Fruit fly (Drosophila melanogaster) S2 (cell line): ENCODE measurements around the gene CG5112.

Experiments
- CG8478 ChIP-seq: fragments of >200 bp; optimal IDR thresholded peaks from 2 replicates; lab custom pipeline; 2018
- CTCF ChIP-seq, 2 experiments: fragments of >200 bp; optimal IDR thresholded peaks; 2 replicates each; lab custom pipeline; 2018

Gene CG5112

dm6 chr3R:25466166-25466565 lies 25.1 kb upstream of the CG5112 start:
- TF ChIP-seq CTCF (optimal IDR thresholded peaks at IDR 0.05; lab: Kevin White, UChicago), result no peak
- no peak for TF ChIP-seq CG8478 (lab: Kevin White, UChicago)

dm6 chr3R:25471853-25472634 lies 19.2 kb upstream of the CG5112 start:
- no peak for TF ChIP-seq CTCF (optimal IDR thresholded peaks at IDR 0.05; lab: Kevin White, UChicago)
- TF ChIP-seq CG8478 (lab: Kevin White, UChicago), result no peak

dm6 chr3R:25472635-25473552 lies 18.4 kb upstream of the CG5112 start, which contains the start of the genes Fur1 and Vps33B:
Fur1 (minus strand) TSS chr3R:25473058.
Vps33B (plus strand) TSS chr3R:25473490.
- TF ChIP-seq CTCF (optimal IDR thresholded peaks at IDR 0.05; lab: Kevin White, UChicago) (peak in 1 of 2 experiments; percentile 5), CG8478 (lab: Kevin White, UChicago) (no peak)

dm6 chr3R:25476744-25477143 lies 14.5 kb upstream of the CG5112 start, which contains the start of the genes CG4553 and MED28:
CG4553 (minus strand) TSS chr3R:25476915.
MED28 (plus strand) TSS chr3R:25477003.
- TF ChIP-seq CTCF (optimal IDR thresholded peaks at IDR 0.05; lab: Kevin White, UChicago) (no peak), CG8478 (lab: Kevin White, UChicago) (no peak)

dm6 chr3R:25482463-25483173 lies 8.6 kb upstream of the CG5112 start, which contains the start of the genes XNP, CG42488 and CG5116:
XNP (minus strand) TSS chr3R:25482834.
CG42488 (plus strand) TSS chr3R:25483098.
CG5116 (plus strand) TSS chr3R:25483098.
- no peak for TF ChIP-seq CG8478 (lab: Kevin White, UChicago)
- no peak for TF ChIP-seq CTCF (optimal IDR thresholded peaks at IDR 0.05; lab: Kevin White, UChicago)

dm6 chr3R:25489116-25489515 lies 2.1 kb upstream of the CG5112 start:
- TF ChIP-seq CG8478 (lab: Kevin White, UChicago), result no peak
- TF ChIP-seq CTCF (optimal IDR thresholded peaks at IDR 0.05; lab: Kevin White, UChicago), result no peak

- no peak for TF ChIP-seq CTCF (optimal IDR thresholded peaks at IDR 0.05; lab: Kevin White, UChicago)
- TF ChIP-seq CG8478 (lab: Kevin White, UChicago), result no peak
Observed at dm6 chr3R:25489685-25490084, 1.6 kb upstream of the CG5112 start.

dm6 chr3R:25490375-25490774 lies 885 bp upstream of the CG5112 start:
- no peak for TF ChIP-seq CG8478 (lab: Kevin White, UChicago)
- no peak for TF ChIP-seq CTCF (optimal IDR thresholded peaks at IDR 0.05; lab: Kevin White, UChicago)

dm6 chr3R:25493294-25494187 lies 2.3 kb downstream of the CG5112 start:
- TF ChIP-seq CG8478 (lab: Kevin White, UChicago) (no peak), CTCF (optimal IDR thresholded peaks at IDR 0.05; lab: Kevin White, UChicago) (no peak)

- TF ChIP-seq CTCF (optimal IDR thresholded peaks at IDR 0.05; lab: Kevin White, UChicago) (no peak), CG8478 (lab: Kevin White, UChicago) (no peak)
Observed at dm6 chr3R:25495072-25495471, 3.8 kb downstream of the CG5112 start, which contains the start of gene CG33494. CG33494 (minus strand) TSS chr3R:25495161.

dm6 chr3R:25495753-25496152 lies 4.5 kb downstream of the CG5112 start:
- TF ChIP-seq CTCF (optimal IDR thresholded peaks at IDR 0.05; lab: Kevin White, UChicago) (no peak), CG8478 (lab: Kevin White, UChicago) (no peak)

- TF ChIP-seq CG8478 (lab: Kevin White, UChicago) (no peak), CTCF (optimal IDR thresholded peaks at IDR 0.05; lab: Kevin White, UChicago) (no peak)
Observed at dm6 chr3R:25504891-25505290, 13.6 kb downstream of the CG5112 start, which contains the start of gene CG5107. CG5107 (plus strand) TSS chr3R:25505191.

dm6 chr3R:25505975-25506374 lies 14.7 kb downstream of the CG5112 start, which contains the start of gene CG5111:
CG5111 (plus strand) TSS chr3R:25506275.
- TF ChIP-seq CG8478 (lab: Kevin White, UChicago) (no peak), CTCF (optimal IDR thresholded peaks at IDR 0.05; lab: Kevin White, UChicago) (no peak)
